Worm (Caenorhabditis elegans): ENCODE results near the gene C17B7.14.

ce11 chrV:3320005-3320404 lies 327 bp downstream of the C17B7.14 start, which contains the start of gene F35F10.14:
- no peak for TF ChIP-seq snpc-4 (tag; optimal IDR thresholded peaks at IDR 0.05)
- no peak for TF ChIP-seq zag-1 (tag; optimal IDR thresholded peaks at IDR 0.05)
- TF ChIP-seq nhr-77 (tag; optimal IDR thresholded peaks at IDR 0.05) = no peak
- no peak for TF ChIP-seq nhr-11 (tag; optimal IDR thresholded peaks at IDR 0.05)
- no peak for TF ChIP-seq ztf-11 (tag; optimal IDR thresholded peaks at IDR 0.05)
- TF ChIP-seq egl-27 (tag; optimal IDR thresholded peaks at IDR 0.05) = no peak
- no peak for TF ChIP-seq unc-39 (tag; optimal IDR thresholded peaks at IDR 0.05)
- no peak for TF ChIP-seq R02D3.7 (tag; optimal IDR thresholded peaks at IDR 0.05)
- no peak for TF ChIP-seq nhr-129 (tag; optimal IDR thresholded peaks at IDR 0.05)
- no peak for TF ChIP-seq nhr-237 (tag; optimal IDR thresholded peaks at IDR 0.05)
- no peak for TF ChIP-seq lin-39 (tag; optimal IDR thresholded peaks at IDR 0.05)
- no peak for TF ChIP-seq nhr-21 (tag; optimal IDR thresholded peaks at IDR 0.05)
- TF ChIP-seq mab-5 (tag; optimal IDR thresholded peaks at IDR 0.05) = no peak
